Worm (Caenorhabditis elegans) whole organism, L4 larva: ENCODE results near the gene col-138.
"Not testable (repeated sequence)": the region's sequence is repeated elsewhere in the genome, so short reads cannot be mapped to it uniquely, and the experiment has no call there.

ENCODE experiments used
- aly-2 ChIP-seq: sonication (generic microtip); optimal IDR thresholded peaks from 2 replicates; lab custom pipeline; 2018; ENCODE audit warnings: missing biosample characterization, missing genetic modification characterization
- gei-8 ChIP-seq: fragments of 200-800 bp; sonication (Bioruptor generic); optimal IDR thresholded peaks from 2 replicates; lab custom pipeline; 2018; ENCODE audit warnings: mild to moderate bottlenecking, missing genetic modification characterization, missing compliant biosample characterization
- lim-7 ChIP-seq: fragments of 200-800 bp; sonication (Bioruptor generic); IDR thresholded peaks from 2 replicates; pipeline ENCODE4 v1.3.6; 2022; ENCODE audit warnings: missing genetic modification characterization, missing compliant biosample characterization
- lin-13 ChIP-seq: fragments of 150-350 bp; optimal IDR thresholded peaks from 2 replicates; lab custom pipeline; 2014; ENCODE audit warnings: missing biosample characterization, missing genetic modification reagents, missing genetic modification characterization
- nhr-28 ChIP-seq: fragments of 150-350 bp; optimal IDR thresholded peaks from 2 replicates; lab custom pipeline; 2014; ENCODE audit warnings: missing biosample characterization, missing genetic modification characterization
- spr-3 ChIP-seq: fragments of 200-800 bp; sonication (Bioruptor generic); optimal IDR thresholded peaks from 2 replicates; lab custom pipeline; 2018; ENCODE audit warnings: mild to moderate bottlenecking, missing genetic modification characterization, missing compliant biosample characterization

- not testable (repeated sequence) for TF ChIP-seq nhr-28 (tag; lab: Kevin White, UChicago); lin-13 (GFP tag; lab: Kevin White, UChicago); aly-2; lim-7 (GFP tag; lab: Robert Waterston, UW); gei-8 (GFP tag; lab: Kevin White, UChicago); spr-3 (GFP tag; lab: Kevin White, UChicago)
Observed at ce11 chrIV:17155625-17156024, 27.9 kb downstream of the col-138 start.
